Fruit fly (Drosophila melanogaster): ENCODE data around the gene pb.
A peak's percentile ranks its signal among the peaks of the same experiment; 100 is the strongest.

The pb gene

dm6 chr3R:6762794-6763407, 21.0 kb upstream of the pb start:
- TF ChIP-seq fru (GFP tag; optimal IDR thresholded peaks at IDR 0.05) = peak; percentile 67
- no peak for TF ChIP-seq Jra (GFP tag; optimal IDR thresholded peaks at IDR 0.05)
- peak; percentile 62 for TF ChIP-seq h (GFP tag; optimal IDR thresholded peaks at IDR 0.05)
- peak; percentile 87 for TF ChIP-seq Sp1 (GFP tag; optimal IDR thresholded peaks at IDR 0.05)
- no peak for TF ChIP-seq Abd-B (GFP tag; optimal IDR thresholded peaks at IDR 0.05)
- peak; percentile 88 for TF ChIP-seq HLH106 (tag; optimal IDR thresholded peaks at IDR 0.05)
- TF ChIP-seq tai (GFP tag; optimal IDR thresholded peaks at IDR 0.05) = no peak
- no peak for TF ChIP-seq Hnf4 (GFP tag; optimal IDR thresholded peaks at IDR 0.05)
- TF ChIP-seq Mio (GFP tag; optimal IDR thresholded peaks at IDR 0.05) = no peak
- peak; percentile 88 for TF ChIP-seq sv (GFP tag; optimal IDR thresholded peaks at IDR 0.05)
- peak; percentile 22 for TF ChIP-seq dsf (GFP tag; optimal IDR thresholded peaks at IDR 0.05; ENCODE audit: borderline replicate concordance)
- TF ChIP-seq jim (GFP tag; optimal IDR thresholded peaks at IDR 0.05) = no peak
- peak; percentile 1 for TF ChIP-seq GATAd (GFP tag; optimal IDR thresholded peaks at IDR 0.05)
- no peak for TF ChIP-seq lola (GFP tag; optimal IDR thresholded peaks at IDR 0.05)
- no peak for TF ChIP-seq Hr78 (GFP tag; optimal IDR thresholded peaks at IDR 0.05)
- no peak for TF ChIP-seq Vsx2 (GFP tag; optimal IDR thresholded peaks at IDR 0.05; ENCODE audit: partially characterized antibody)
- TF ChIP-seq rgr (GFP tag; optimal IDR thresholded peaks at IDR 0.05) = peak; percentile 78
- peak; percentile 85 for TF ChIP-seq psq (GFP tag; optimal IDR thresholded peaks at IDR 0.05)
- no peak for TF ChIP-seq CrebA (GFP tag; optimal IDR thresholded peaks at IDR 0.05; ENCODE audit: borderline replicate concordance)
- TF ChIP-seq usp (GFP tag; optimal IDR thresholded peaks at IDR 0.05) = no peak
- no peak for TF ChIP-seq dl (GFP tag; optimal IDR thresholded peaks at IDR 0.05; ENCODE audit: insufficient read depth in 1 of 2, partially characterized antibody in 2 of 2)
- no peak for TF ChIP-seq Dif (GFP tag; optimal IDR thresholded peaks at IDR 0.05; ENCODE audit: partially characterized antibody)
- no peak for TF ChIP-seq pan (optimal IDR thresholded peaks at IDR 0.05)
- TF ChIP-seq CG9705 (GFP tag; optimal IDR thresholded peaks at IDR 0.05) = peak; percentile 60
- TF ChIP-seq Hr83 (GFP tag; optimal IDR thresholded peaks at IDR 0.05; ENCODE audit: poor library complexity, severe bottlenecking) = no peak
- TF ChIP-seq OdsH (GFP tag; optimal IDR thresholded peaks at IDR 0.05) = peak; percentile 82
- TF ChIP-seq foxo (GFP tag; optimal IDR thresholded peaks at IDR 0.05) = peak in 1 of 2 experiments; percentile 81
- TF ChIP-seq CG32264 (GFP tag; optimal IDR thresholded peaks at IDR 0.05) = no peak
- peak; percentile 60 for TF ChIP-seq ey (GFP tag; optimal IDR thresholded peaks at IDR 0.05)
- no peak for TF ChIP-seq N (GFP tag; optimal IDR thresholded peaks at IDR 0.05)
- no peak for TF ChIP-seq Rel (GFP tag; optimal IDR thresholded peaks at IDR 0.05)
- TF ChIP-seq Rel (tag; optimal IDR thresholded peaks at IDR 0.05) = peak; percentile 95
- TF ChIP-seq Myc (optimal IDR thresholded peaks at IDR 0.05) = no peak
- no peak for TF ChIP-seq sage (GFP tag; optimal IDR thresholded peaks at IDR 0.05)
- TF ChIP-seq dmrt93B (GFP tag; optimal IDR thresholded peaks at IDR 0.05) = peak; percentile 64
- no peak for TF ChIP-seq Dfd (GFP tag; optimal IDR thresholded peaks at IDR 0.05)
- peak; percentile 33 for TF ChIP-seq brk (GFP tag; optimal IDR thresholded peaks at IDR 0.05)
- peak; percentile 5 for TF ChIP-seq woc (GFP tag; optimal IDR thresholded peaks at IDR 0.05)
- TF ChIP-seq br (GFP tag; optimal IDR thresholded peaks at IDR 0.05) = peak; percentile 65

dm6 chr3R:6762188-6762643, 20.4 kb upstream of the pb start, which contains the start of gene Ama:
Gene Ama, plus strand, starts transcription at chr3R:6762593.
- TF ChIP-seq Dif (GFP tag; optimal IDR thresholded peaks at IDR 0.05; ENCODE audit: partially characterized antibody) (no peak), Abd-B (GFP tag; optimal IDR thresholded peaks at IDR 0.05) (no peak), usp (GFP tag; optimal IDR thresholded peaks at IDR 0.05) (no peak), GATAd (GFP tag; optimal IDR thresholded peaks at IDR 0.05) (no peak), psq (GFP tag; optimal IDR thresholded peaks at IDR 0.05) (no peak), CG9705 (GFP tag; optimal IDR thresholded peaks at IDR 0.05) (no peak), N (GFP tag; optimal IDR thresholded peaks at IDR 0.05) (no peak), pan (optimal IDR thresholded peaks at IDR 0.05) (no peak), Sp1 (GFP tag; optimal IDR thresholded peaks at IDR 0.05) (no peak), woc (GFP tag; optimal IDR thresholded peaks at IDR 0.05) (no peak), OdsH (GFP tag; optimal IDR thresholded peaks at IDR 0.05) (no peak), CG32264 (GFP tag; optimal IDR thresholded peaks at IDR 0.05) (no peak)
